Worm (Caenorhabditis elegans) whole organism, L4 larva: ENCODE measurements around the gene fbxb-103.

Experiments used
- D1046.2 ChIP-seq: fragments of 200-800 bp; sonication (Bioruptor generic); IDR thresholded peaks from 2 replicates; pipeline ENCODE4 v1.3.6; 2022; ENCODE audit warnings: missing genetic modification characterization, missing compliant biosample characterization
- F49E8.2 ChIP-seq: sonication (generic microtip); optimal IDR thresholded peaks from 2 replicates; lab custom pipeline; 2016; ENCODE audit warnings: missing compliant biosample characterization, mild to moderate bottlenecking, missing genetic modification characterization, borderline replicate concordance
- R02D3.7 ChIP-seq: fragments of 150-350 bp; sonication (generic microtip); optimal IDR thresholded peaks from 3 replicates; lab custom pipeline; 2014; ENCODE audit warnings: missing biosample characterization, missing genetic modification characterization
- T20F7.1 ChIP-seq: fragments of 200-800 bp; sonication (Bioruptor generic); optimal IDR thresholded peaks from 2 replicates; lab custom pipeline; 2018; ENCODE audit warnings: mild to moderate bottlenecking, missing genetic modification characterization, missing compliant biosample characterization
- T26A8.4 ChIP-seq: fragments of 200-800 bp; sonication (Bioruptor generic); IDR thresholded peaks from 2 replicates; pipeline ENCODE4 v1.3.6; 2022; ENCODE audit warnings: missing genetic modification characterization, missing compliant biosample characterization
- ZK337.2 ChIP-seq: fragments of 200-800 bp; sonication (Bioruptor generic); IDR thresholded peaks from 2 replicates; pipeline ENCODE4 v1.3.6; 2022; ENCODE audit warnings: missing genetic modification reagents, missing genetic modification characterization, missing compliant biosample characterization
- ZK546.5 ChIP-seq, 2 experiments: sonication (generic microtip); optimal IDR thresholded peaks; 2 replicates each; lab custom pipeline; 2017; ENCODE audit warnings: missing biosample characterization in 2 of 2, missing genetic modification characterization in 2 of 2
- aly-2 ChIP-seq: sonication (generic microtip); optimal IDR thresholded peaks from 2 replicates; lab custom pipeline; 2018; ENCODE audit warnings: missing biosample characterization, missing genetic modification characterization
- arid-1 ChIP-seq: fragments of 200-800 bp; sonication (Bioruptor generic); conservative IDR thresholded peaks from 2 replicates; pipeline ENCODE4 v1.3.6; 2022; ENCODE audit warnings: missing genetic modification reagents, missing genetic modification characterization, missing compliant biosample characterization
- ceh-32 ChIP-seq: sonication (generic microtip); optimal IDR thresholded peaks from 2 replicates; lab custom pipeline; 2016; ENCODE audit warnings: mild to moderate bottlenecking, missing genetic modification characterization, missing compliant biosample characterization; ENCODE audit not compliant: poor library complexity
- ceh-82 ChIP-seq: sonication (generic microtip); optimal IDR thresholded peaks from 2 replicates; lab custom pipeline; 2017; ENCODE audit warnings: missing biosample characterization, missing genetic modification characterization
- cey-2 ChIP-seq: sonication (generic microtip); optimal IDR thresholded peaks from 3 replicates; lab custom pipeline; 2017; ENCODE audit warnings: missing genetic modification characterization, mild to moderate bottlenecking, missing compliant biosample characterization, antibody characterized with exemption, borderline replicate concordance; ENCODE audit not compliant: insufficient read depth
- daf-8 ChIP-seq: fragments of 200-800 bp; sonication (Bioruptor generic); IDR thresholded peaks from 2 replicates; pipeline ENCODE4 v1.3.6; 2022; ENCODE audit warnings: missing genetic modification characterization, missing compliant biosample characterization
- dmd-6 ChIP-seq: fragments of 200-800 bp; sonication (Bioruptor generic); IDR thresholded peaks from 2 replicates; pipeline ENCODE4 v1.3.6; 2022; ENCODE audit warnings: missing genetic modification reagents, missing genetic modification characterization, missing compliant biosample characterization
- dmd-8 ChIP-seq: fragments of 200-800 bp; sonication (Bioruptor generic); IDR thresholded peaks from 2 replicates; pipeline ENCODE4 v1.3.6; 2022; ENCODE audit warnings: missing genetic modification characterization, missing compliant biosample characterization
- dmd-9 ChIP-seq: fragments of 200-800 bp; sonication (Bioruptor generic); IDR thresholded peaks from 2 replicates; pipeline ENCODE4 v1.3.6; 2022; ENCODE audit warnings: missing genetic modification reagents, missing genetic modification characterization, missing compliant biosample characterization
- duxl-1 ChIP-seq: sonication (generic microtip); optimal IDR thresholded peaks from 2 replicates; lab custom pipeline; 2016; ENCODE audit warnings: mild to moderate bottlenecking, missing genetic modification characterization, moderate library complexity, missing compliant biosample characterization; ENCODE audit not compliant: poor library complexity
- dve-1 ChIP-seq: sonication (generic microtip); optimal IDR thresholded peaks from 2 replicates; lab custom pipeline; 2017; ENCODE audit warnings: antibody characterized with exemption, mild to moderate bottlenecking, missing genetic modification characterization, missing compliant biosample characterization; ENCODE audit not compliant: insufficient read depth
- hif-1 ChIP-seq, 2 experiments: sonication (generic microtip); optimal IDR thresholded peaks; 2 replicates each; lab custom pipeline; 2016 to 2017; ENCODE audit warnings: missing compliant biosample characterization in 2 of 2, missing genetic modification characterization in 2 of 2, missing genetic modification reagents in 2 of 2, missing genotype in 2 of 2, mild to moderate bottlenecking in 1 of 2
- hlh-11 ChIP-seq: fragments of 200-800 bp; sonication (Bioruptor generic); optimal IDR thresholded peaks from 2 replicates; lab custom pipeline; 2018; ENCODE audit warnings: mild to moderate bottlenecking, missing genetic modification characterization, missing compliant biosample characterization
- hlh-30 ChIP-seq: sonication (generic microtip); optimal IDR thresholded peaks from 2 replicates; lab custom pipeline; 2017; ENCODE audit warnings: antibody characterized with exemption, mild to moderate bottlenecking, missing genetic modification characterization, missing compliant biosample characterization; ENCODE audit not compliant: insufficient read depth
- lin-15B ChIP-seq: fragments of 150-350 bp; sonication (generic microtip); optimal IDR thresholded peaks from 3 replicates; lab custom pipeline; 2014; ENCODE audit warnings: missing biosample characterization, missing genetic modification characterization
- lin-29 ChIP-seq: fragments of 200-800 bp; sonication (Bioruptor generic); IDR thresholded peaks from 2 replicates; pipeline ENCODE4 v1.3.6; 2022; ENCODE audit warnings: missing genetic modification reagents, missing genetic modification characterization, missing compliant biosample characterization
- lin-39 ChIP-seq: fragments of 150-350 bp; optimal IDR thresholded peaks from 2 replicates; lab custom pipeline; 2014; ENCODE audit warnings: missing biosample characterization, missing genetic modification reagents, missing genetic modification characterization
- lsy-2 ChIP-seq, 2 experiments: fragments of 150-350 bp in 1 of 2; sonication (generic microtip) in 1 of 2; optimal IDR thresholded peaks; 2 replicates each; lab custom pipeline; 2014 to 2017; ENCODE audit warnings: missing biosample characterization in 2 of 2, missing genetic modification characterization in 2 of 2
- madf-5 ChIP-seq, 2 experiments: fragments of 200-800 bp; sonication (Bioruptor generic); IDR thresholded peaks; 2 replicates each; pipeline ENCODE4 v1.3.6; 2022; ENCODE audit warnings: missing compliant biosample characterization in 2 of 2, missing genetic modification characterization in 2 of 2
- madf-9 ChIP-seq: fragments of 200-800 bp; sonication (Bioruptor generic); conservative IDR thresholded peaks from 2 replicates; pipeline ENCODE4 v1.3.6; 2022; ENCODE audit warnings: missing genetic modification reagents, missing genetic modification characterization, missing compliant biosample characterization
- nhr-10 ChIP-seq: fragments of 150-350 bp; optimal IDR thresholded peaks from 2 replicates; lab custom pipeline; 2014; ENCODE audit warnings: missing biosample characterization, missing genetic modification characterization
- nhr-102 ChIP-seq: sonication (generic microtip); optimal IDR thresholded peaks from 2 replicates; lab custom pipeline; 2016; ENCODE audit warnings: mild to moderate bottlenecking, missing genetic modification characterization, moderate library complexity, missing compliant biosample characterization
- nhr-237 ChIP-seq: sonication (generic microtip); optimal IDR thresholded peaks from 2 replicates; lab custom pipeline; 2017; ENCODE audit warnings: missing biosample characterization, missing genetic modification characterization
- nhr-25 ChIP-seq: sonication (generic microtip); optimal IDR thresholded peaks from 2 replicates; lab custom pipeline; 2017; ENCODE audit warnings: missing genetic modification characterization, mild to moderate bottlenecking, missing compliant biosample characterization, antibody characterized with exemption, moderate library complexity, borderline replicate concordance; ENCODE audit not compliant: insufficient read depth
- nhr-28 ChIP-seq: fragments of 150-350 bp; optimal IDR thresholded peaks from 2 replicates; lab custom pipeline; 2014; ENCODE audit warnings: missing biosample characterization, missing genetic modification characterization
- nhr-42 ChIP-seq: fragments of 200-800 bp; sonication (Bioruptor generic); IDR thresholded peaks from 2 replicates; pipeline ENCODE4 v1.3.6; 2022; ENCODE audit warnings: missing genetic modification characterization, missing compliant biosample characterization
- nhr-48 ChIP-seq: sonication (generic microtip); optimal IDR thresholded peaks from 2 replicates; lab custom pipeline; 2016; ENCODE audit warnings: mild to moderate bottlenecking, missing genetic modification characterization, missing compliant biosample characterization
- nhr-6 ChIP-seq: fragments of 150-350 bp; optimal IDR thresholded peaks from 2 replicates; lab custom pipeline; 2014; ENCODE audit warnings: missing biosample characterization, missing genetic modification characterization
- saeg-2 ChIP-seq: fragments of 200-800 bp; sonication (Bioruptor generic); IDR thresholded peaks from 2 replicates; pipeline ENCODE4 v1.3.6; 2022; ENCODE audit warnings: missing genetic modification reagents, missing genetic modification characterization, missing compliant biosample characterization
- sdz-12 ChIP-seq: fragments of 200-800 bp; sonication (Bioruptor generic); optimal IDR thresholded peaks from 2 replicates; lab custom pipeline; 2018; ENCODE audit warnings: mild to moderate bottlenecking, missing genetic modification characterization, missing compliant biosample characterization
- skn-1 ChIP-seq: fragments of 150-350 bp; optimal IDR thresholded peaks from 2 replicates; lab custom pipeline; 2014; ENCODE audit warnings: missing biosample characterization, missing genetic modification characterization
- snpc-4 ChIP-seq: fragments of 150-350 bp; optimal IDR thresholded peaks from 2 replicates; lab custom pipeline; 2014; ENCODE audit warnings: missing biosample characterization, missing genetic modification characterization
- spr-1 ChIP-seq: sonication (generic microtip); optimal IDR thresholded peaks from 2 replicates; lab custom pipeline; 2016; ENCODE audit warnings: mild to moderate bottlenecking, missing genetic modification characterization, missing compliant biosample characterization
- spr-3 ChIP-seq: fragments of 200-800 bp; sonication (Bioruptor generic); optimal IDR thresholded peaks from 2 replicates; lab custom pipeline; 2018; ENCODE audit warnings: mild to moderate bottlenecking, missing genetic modification characterization, missing compliant biosample characterization
- unc-130 ChIP-seq: sonication (generic microtip); optimal IDR thresholded peaks from 2 replicates; lab custom pipeline; 2016; ENCODE audit warnings: missing genetic modification reagents, missing genetic modification characterization, missing compliant biosample characterization
- unc-62 ChIP-seq, 3 experiments: fragments of 150-350 bp in 1 of 3; sonication (generic microtip); optimal IDR thresholded peaks in 2 of 3; peaks in 1 of 3; 1 replicate in 1 of 3; 2 replicates in 2 of 3; lab custom pipeline; 2014 to 2017; ENCODE audit warnings: missing biosample characterization in 3 of 3, missing genetic modification characterization in 3 of 3, missing genetic modification reagents in 3 of 3, missing genotype in 1 of 3
- vab-7 ChIP-seq: fragments of 200-800 bp; sonication (Bioruptor generic); IDR thresholded peaks from 2 replicates; pipeline ENCODE4 v1.3.6; 2022; ENCODE audit warnings: missing genetic modification reagents, missing genetic modification characterization, missing compliant biosample characterization
- zag-1 ChIP-seq: fragments of 150-350 bp; optimal IDR thresholded peaks from 2 replicates; lab custom pipeline; 2014; ENCODE audit warnings: missing biosample characterization, missing genetic modification characterization
- zfp-2 ChIP-seq: sonication (generic microtip); optimal IDR thresholded peaks from 2 replicates; lab custom pipeline; 2016; ENCODE audit warnings: mild to moderate bottlenecking, missing genetic modification characterization, missing compliant biosample characterization
- zfp-3 ChIP-seq: fragments of 200-800 bp; sonication (Bioruptor generic); conservative IDR thresholded peaks from 2 replicates; pipeline ENCODE4 v1.3.6; 2022; ENCODE audit warnings: missing genetic modification reagents, missing genetic modification characterization, missing compliant biosample characterization
- zip-2 ChIP-seq: fragments of 150-350 bp; optimal IDR thresholded peaks from 2 replicates; lab custom pipeline; 2014; ENCODE audit warnings: missing biosample characterization, missing genetic modification characterization
- ztf-11 ChIP-seq: fragments of 150-350 bp; optimal IDR thresholded peaks from 2 replicates; lab custom pipeline; 2014; ENCODE audit warnings: missing biosample characterization, missing genetic modification characterization
- ztf-7 ChIP-seq: fragments of 150-350 bp; optimal IDR thresholded peaks from 2 replicates; lab custom pipeline; 2014; ENCODE audit warnings: missing biosample characterization, missing genetic modification characterization

Gene fbxb-103

DNA sequence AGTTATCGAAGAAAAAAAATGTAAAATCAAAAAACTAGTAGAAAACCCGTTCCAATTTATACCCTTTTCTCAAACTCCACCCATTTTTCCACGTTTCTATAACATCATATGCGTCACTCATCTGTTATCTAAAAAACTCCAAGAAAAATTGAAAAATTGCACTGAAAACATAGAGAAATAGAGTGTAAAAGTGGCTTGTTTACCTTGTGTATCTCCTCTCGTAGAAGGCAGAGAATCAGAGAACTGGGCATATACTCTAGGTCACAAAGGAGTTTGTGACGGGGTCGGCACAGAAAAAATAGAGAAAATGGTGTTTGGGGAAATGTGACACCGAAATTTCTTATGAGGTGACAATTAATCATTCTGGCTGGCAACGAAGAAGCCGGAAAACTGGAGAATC, 4.3 kb downstream of the fbxb-103 start:
- TF ChIP-seq cey-2 = no peak
- TF ChIP-seq aly-2 (tag; lab: Kevin White, UChicago) = no peak
- no peak for TF ChIP-seq skn-1 (tag; lab: Kevin White, UChicago)
- TF ChIP-seq ceh-82 (tag; lab: Kevin White, UChicago) = no peak
- TF ChIP-seq hif-1 (tag; optimal IDR thresholded peaks at IDR 0.05; lab: Kevin White, UChicago) = no peak
- TF ChIP-seq zfp-2 (tag; lab: Kevin White, UChicago) = no peak
- TF ChIP-seq zfp-3 = no peak
- TF ChIP-seq dve-1 (tag; lab: Kevin White, UChicago) = peak; percentile 76
- TF ChIP-seq F49E8.2 (tag; lab: Kevin White, UChicago) = no peak
- TF ChIP-seq dmd-9 (GFP tag; lab: Robert Waterston, UW) = no peak
- TF ChIP-seq lin-15B = no peak
- no peak for TF ChIP-seq nhr-10
- peak; percentile 86 for TF ChIP-seq dmd-6 (GFP tag; lab: Robert Waterston, UW)
- peak in 1 of 2 experiments; percentile 32 for TF ChIP-seq lsy-2 (tag; optimal IDR thresholded peaks at IDR 0.05; lab: Kevin White, UChicago)
- peak; percentile 91 for TF ChIP-seq nhr-28 (tag; lab: Kevin White, UChicago)
- no peak for TF ChIP-seq R02D3.7
- no peak for TF ChIP-seq zag-1 (tag; lab: Kevin White, UChicago)
- TF ChIP-seq ztf-7 (tag; lab: Kevin White, UChicago) = no peak
- TF ChIP-seq ceh-32 (tag; lab: Kevin White, UChicago) = no peak
- no peak for TF ChIP-seq arid-1 (GFP tag; lab: Robert Waterston, UW)
- TF ChIP-seq T20F7.1 (GFP tag; lab: Kevin White, UChicago) = no peak
- TF ChIP-seq snpc-4 (tag; lab: Kevin White, UChicago) = no peak
- no peak for TF ChIP-seq nhr-42 (GFP tag; lab: Robert Waterston, UW)
- TF ChIP-seq nhr-237 (tag; lab: Kevin White, UChicago) = no peak
- TF ChIP-seq madf-5 (GFP tag; IDR thresholded peaks at IDR 0.05; lab: Robert Waterston, UW) = no peak
- TF ChIP-seq nhr-48 = no peak
- no peak for TF ChIP-seq ZK337.2 (GFP tag; lab: Robert Waterston, UW)
- peak in 1 of 2 experiments; percentile 14 for TF ChIP-seq unc-62 (GFP tag; optimal IDR thresholded peaks at IDR 0.05 in 1 of 2; lab: Kevin White, UChicago)
- no peak for TF ChIP-seq unc-62 (tag; optimal IDR thresholded peaks at IDR 0.05; lab: Kevin White, UChicago)
- no peak for TF ChIP-seq dmd-8 (GFP tag; lab: Robert Waterston, UW)
- TF ChIP-seq ZK546.5 (tag; optimal IDR thresholded peaks at IDR 0.05; lab: Kevin White, UChicago) = no peak
- no peak for TF ChIP-seq lin-39 (tag; lab: Kevin White, UChicago)
- no peak for TF ChIP-seq sdz-12 (GFP tag; lab: Kevin White, UChicago)
- TF ChIP-seq nhr-6 (tag; lab: Kevin White, UChicago) = no peak
- TF ChIP-seq unc-130 (GFP tag; lab: Kevin White, UChicago) = no peak
- no peak for TF ChIP-seq duxl-1 (tag; lab: Kevin White, UChicago)
- TF ChIP-seq D1046.2 = no peak
- no peak for TF ChIP-seq ztf-11 (tag; lab: Kevin White, UChicago)
- TF ChIP-seq hlh-30 (tag; lab: Kevin White, UChicago) = no peak
- no peak for TF ChIP-seq daf-8 (GFP tag; lab: Robert Waterston, UW)
- no peak for TF ChIP-seq vab-7 (GFP tag; lab: Robert Waterston, UW)
- no peak for TF ChIP-seq spr-3 (GFP tag; lab: Kevin White, UChicago)
- TF ChIP-seq hlh-11 = peak; percentile 84
- no peak for TF ChIP-seq T26A8.4 (GFP tag; lab: Robert Waterston, UW)
- TF ChIP-seq zip-2 (tag; lab: Kevin White, UChicago) = no peak
- no peak for TF ChIP-seq nhr-25 (tag; lab: Kevin White, UChicago)
- TF ChIP-seq saeg-2 = no peak
- TF ChIP-seq lin-29 (GFP tag; lab: Robert Waterston, UW) = no peak
- TF ChIP-seq madf-9 = no peak
- peak; percentile 59 for TF ChIP-seq nhr-102 (tag; lab: Kevin White, UChicago)
- no peak for TF ChIP-seq spr-1 (tag; lab: Kevin White, UChicago)
